Fruit fly (Drosophila melanogaster): ENCODE measurements around the gene Octalpha2R.

Octalpha2R gene

DNA sequence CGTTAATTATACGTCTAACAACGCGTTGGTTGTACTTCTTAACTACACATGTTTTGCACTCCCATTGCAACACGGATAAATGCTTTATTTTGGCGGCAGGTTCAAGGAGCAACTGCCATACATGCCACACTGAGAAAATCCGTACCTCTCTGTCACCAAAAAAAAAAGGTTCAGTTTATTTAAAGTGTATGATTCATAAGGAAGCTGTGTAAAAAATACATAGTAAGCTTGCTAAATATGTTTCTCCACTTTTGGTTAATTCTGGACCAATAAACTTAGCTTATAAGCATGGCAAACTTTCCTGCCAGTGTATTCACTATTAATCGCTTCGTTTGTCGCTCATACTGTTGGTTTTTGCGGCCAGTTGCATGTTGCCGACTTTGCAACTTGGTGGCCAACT is 52.8 kb downstream of the Octalpha2R start (continued):
- TF ChIP-seq OdsH (GFP tag; optimal IDR thresholded peaks at IDR 0.05) (peak; percentile 43), ss (GFP tag; optimal IDR thresholded peaks at IDR 0.05) (no peak), Eip93F (GFP tag; optimal IDR thresholded peaks at IDR 0.05) (no peak), Blimp-1 (GFP tag; optimal IDR thresholded peaks at IDR 0.05) (no peak), CG6792 (GFP tag; optimal IDR thresholded peaks at IDR 0.05) (no peak), Lpt (GFP tag; optimal IDR thresholded peaks at IDR 0.05) (peak; percentile 26), Gug (GFP tag; IDR thresholded peaks at IDR 0.05) (no peak), CG8319 (GFP tag; optimal IDR thresholded peaks at IDR 0.05) (no peak), eg (GFP tag; IDR thresholded peaks at IDR 0.05) (0 out of 3 replicates have a peak, but pooled peaks have one; percentile 46), pdm3 (GFP tag; optimal IDR thresholded peaks at IDR 0.05) (peak; percentile 49), CG6854 (GFP tag; optimal IDR thresholded peaks at IDR 0.05) (no peak), fd59A (GFP tag; optimal IDR thresholded peaks at IDR 0.05) (no peak), CG11902 (GFP tag; optimal IDR thresholded peaks at IDR 0.05) (no peak), CG7368 (GFP tag; optimal IDR thresholded peaks at IDR 0.05) (peak; percentile 5), CG32006 (GFP tag; optimal IDR thresholded peaks at IDR 0.05) (peak; percentile 61), spab (GFP tag; optimal IDR thresholded peaks at IDR 0.05) (no peak), CG15336 (GFP tag; IDR thresholded peaks at IDR 0.05) (peak; percentile 69), CG16779 (tag; optimal IDR thresholded peaks at IDR 0.05) (no peak)

DNA sequence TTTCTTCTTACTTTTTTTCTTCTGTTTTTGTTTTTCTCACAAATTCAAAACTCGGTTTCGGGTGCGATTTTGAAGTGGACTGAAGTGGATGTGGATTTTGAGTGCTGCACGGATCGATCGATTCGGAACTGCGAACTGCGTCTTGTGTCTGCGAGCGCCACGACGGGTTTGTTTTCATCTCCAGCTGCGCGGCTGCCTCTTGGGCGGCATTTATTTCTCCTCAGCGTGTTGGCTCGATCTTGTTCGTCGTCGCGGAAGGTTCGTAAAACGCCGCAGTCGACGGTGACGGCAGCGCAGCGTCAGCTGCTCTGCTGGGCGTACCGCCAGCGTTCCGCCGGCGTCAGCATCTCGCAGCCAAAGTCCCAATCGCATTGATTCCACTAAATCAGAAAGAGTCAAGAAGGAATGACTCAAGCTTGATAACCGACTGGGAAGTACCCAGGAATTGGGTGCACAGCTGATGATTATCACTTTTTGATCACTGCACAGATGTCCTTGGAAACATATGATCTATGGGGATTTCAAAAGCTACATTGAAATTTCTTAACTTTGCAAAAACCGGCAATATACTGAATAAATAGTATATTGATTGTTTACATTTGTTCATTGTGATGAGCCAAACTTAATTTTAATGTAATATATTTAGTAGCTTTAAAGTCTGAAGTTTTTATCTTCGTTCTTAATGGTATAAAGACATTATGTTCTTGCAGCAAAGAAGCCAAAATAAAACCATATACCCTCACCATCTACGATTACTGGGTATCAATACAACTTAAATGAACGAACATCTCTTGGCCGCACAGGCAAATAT is 53.8 kb downstream of the Octalpha2R start, which contains the start of gene CG7720:
TSS of gene CG7720 (minus strand) at position 170 of the 811 bp plus-strand sequence.
- TF ChIP-seq Blimp-1 (GFP tag; optimal IDR thresholded peaks at IDR 0.05) (peak; percentile 49), Met (GFP tag; optimal IDR thresholded peaks at IDR 0.05) (peak; percentile 85), esn (GFP tag; optimal IDR thresholded peaks at IDR 0.05) (peak; percentile 87), Hr4 (GFP tag; optimal IDR thresholded peaks at IDR 0.05) (peak; percentile 82), CG8632 (GFP tag; optimal IDR thresholded peaks at IDR 0.05) (peak; percentile 65), cyc (GFP tag; optimal IDR thresholded peaks at IDR 0.05) (peak; percentile 84), ss (GFP tag; optimal IDR thresholded peaks at IDR 0.05) (peak in 1 of 2 experiments; percentile 16), Ets96B (tag; optimal IDR thresholded peaks at IDR 0.05) (peak; percentile 59), CG6808 (GFP tag; optimal IDR thresholded peaks at IDR 0.05) (peak; percentile 44), CG6163 (GFP tag; IDR thresholded peaks at IDR 0.05) (no peak), CG10669 (GFP tag; optimal IDR thresholded peaks at IDR 0.05) (peak; percentile 56), achi (GFP tag; optimal IDR thresholded peaks at IDR 0.05) (peak; percentile 75), CG8319 (GFP tag; optimal IDR thresholded peaks at IDR 0.05) (peak; percentile 65), dac (GFP tag; optimal IDR thresholded peaks at IDR 0.05) (no peak), Eip93F (GFP tag; optimal IDR thresholded peaks at IDR 0.05) (no peak), CG3919 (GFP tag; optimal IDR thresholded peaks at IDR 0.05) (peak; percentile 79), pdm3 (GFP tag; optimal IDR thresholded peaks at IDR 0.05) (peak; percentile 79), CG16779 (tag; optimal IDR thresholded peaks at IDR 0.05) (no peak), Hr38 (GFP tag; optimal IDR thresholded peaks at IDR 0.05) (no peak), CG10631 (GFP tag; optimal IDR thresholded peaks at IDR 0.05) (peak; percentile 67), net (GFP tag; optimal IDR thresholded peaks at IDR 0.05) (peak; percentile 72), CG3032 (tag; optimal IDR thresholded peaks at IDR 0.05) (peak; percentile 55), Lpt (GFP tag; optimal IDR thresholded peaks at IDR 0.05) (peak; percentile 16), Eip75B (GFP tag; optimal IDR thresholded peaks at IDR 0.05) (peak; percentile 57), CG6276 (GFP tag; optimal IDR thresholded peaks at IDR 0.05) (peak; percentile 66), OdsH (GFP tag; optimal IDR thresholded peaks at IDR 0.05) (peak; percentile 81), Sox15 (GFP tag; optimal IDR thresholded peaks at IDR 0.05) (peak; percentile 73), CG11762 (GFP tag; optimal IDR thresholded peaks at IDR 0.05; ENCODE audit: insufficient read depth) (peak; percentile 59), Hr39 (GFP tag; optimal IDR thresholded peaks at IDR 0.05) (peak; percentile 84), CG6854 (GFP tag; optimal IDR thresholded peaks at IDR 0.05) (no peak), Eip78C (GFP tag) (peak; percentile 84), CG9139 (GFP tag; optimal IDR thresholded peaks at IDR 0.05) (no peak), fd59A (GFP tag; optimal IDR thresholded peaks at IDR 0.05) (peak; percentile 60), lz (GFP tag; optimal IDR thresholded peaks at IDR 0.05) (peak; percentile 80), dsx (GFP tag; optimal IDR thresholded peaks at IDR 0.05; ENCODE audit: poor library complexity, severe bottlenecking) (no peak), CG11294 (GFP tag; IDR thresholded peaks at IDR 0.05) (no peak; the same call in 1 of the 2 replicates), svp (GFP tag) (peak; percentile 88), CG15336 (GFP tag; IDR thresholded peaks at IDR 0.05) (peak; percentile 38; the same call in 1 of the 2 replicates), vri (GFP tag; optimal IDR thresholded peaks at IDR 0.05) (peak; percentile 45)
